Fruit fly (Drosophila melanogaster) whole organism, adult: ENCODE results near the gene Ude.

ENCODE experiments used
- CG1620 ChIP-seq: fragments of 200-800 bp; sonication (Bioruptor generic); optimal IDR thresholded peaks from 2 replicates; lab custom pipeline; 2016; ENCODE audit warnings: missing biosample characterization, missing genetic modification characterization
- CG33017 ChIP-seq: fragments of 200-800 bp; sonication (Bioruptor generic); optimal IDR thresholded peaks from 2 replicates; lab custom pipeline; 2018; ENCODE audit warnings: missing biosample characterization, mild to moderate bottlenecking, missing genetic modification characterization, moderate library complexity
- CG7045 ChIP-seq: fragments of 200-800 bp; sonication (Bioruptor generic); optimal IDR thresholded peaks from 2 replicates; lab custom pipeline; 2017; ENCODE audit warnings: missing biosample characterization, mild to moderate bottlenecking, missing genetic modification characterization
- CG7101 ChIP-seq: fragments of 200-800 bp; sonication (Bioruptor generic); optimal IDR thresholded peaks from 2 replicates; lab custom pipeline; 2018; ENCODE audit warnings: missing biosample characterization, mild to moderate bottlenecking, missing genetic modification characterization, moderate library complexity
- Clk ChIP-seq: fragments of 200-800 bp; sonication (Bioruptor generic); optimal IDR thresholded peaks from 2 replicates; lab custom pipeline; 2017; ENCODE audit warnings: missing biosample characterization, missing genetic modification characterization
- Crg-1 ChIP-seq: fragments of 200-800 bp; sonication (Bioruptor generic); optimal IDR thresholded peaks from 2 replicates; lab custom pipeline; 2016; ENCODE audit warnings: missing biosample characterization, missing genetic modification characterization
- Mnt ChIP-seq: fragments of 200-800 bp; sonication (Bioruptor generic); optimal IDR thresholded peaks from 2 replicates; lab custom pipeline; 2016; ENCODE audit warnings: missing biosample characterization, mild to moderate bottlenecking, missing genetic modification characterization
- bab1 ChIP-seq: fragments of 200-800 bp; sonication (Bioruptor generic); optimal IDR thresholded peaks from 3 replicates; lab custom pipeline; 2019; ENCODE audit warnings: missing biosample characterization, mild to moderate bottlenecking, missing genetic modification characterization, moderate library complexity
- cic ChIP-seq: fragments of 200-800 bp; sonication (Bioruptor generic); optimal IDR thresholded peaks from 2 replicates; lab custom pipeline; 2017; ENCODE audit warnings: missing biosample characterization, mild to moderate bottlenecking, missing genetic modification characterization, moderate library complexity
- cnc ChIP-seq, 2 experiments: fragments of >200 bp; optimal IDR thresholded peaks; 2 replicates each; lab custom pipeline; 2017
- kay ChIP-seq: fragments of 200-800 bp; sonication (Bioruptor generic); peaks from one replicate; lab custom pipeline; 2016; ENCODE audit warnings: missing biosample characterization, missing genetic modification characterization, borderline replicate concordance
- pad ChIP-seq: fragments of 200-800 bp; sonication (Bioruptor generic); optimal IDR thresholded peaks from 3 replicates; lab custom pipeline; 2017; ENCODE audit warnings: missing biosample characterization, missing genetic modification characterization, mild to moderate bottlenecking, moderate library complexity, missing genetic modification reagents
- tj ChIP-seq: fragments of 200-800 bp; sonication (Bioruptor generic); optimal IDR thresholded peaks from 3 replicates; lab custom pipeline; 2017; ENCODE audit warnings: missing biosample characterization, mild to moderate bottlenecking, missing genetic modification characterization, moderate library complexity
- toe ChIP-seq: fragments of 200-800 bp; sonication (Bioruptor generic); optimal IDR thresholded peaks from 2 replicates; lab custom pipeline; 2016; ENCODE audit warnings: missing biosample characterization, missing genetic modification characterization

DNA sequence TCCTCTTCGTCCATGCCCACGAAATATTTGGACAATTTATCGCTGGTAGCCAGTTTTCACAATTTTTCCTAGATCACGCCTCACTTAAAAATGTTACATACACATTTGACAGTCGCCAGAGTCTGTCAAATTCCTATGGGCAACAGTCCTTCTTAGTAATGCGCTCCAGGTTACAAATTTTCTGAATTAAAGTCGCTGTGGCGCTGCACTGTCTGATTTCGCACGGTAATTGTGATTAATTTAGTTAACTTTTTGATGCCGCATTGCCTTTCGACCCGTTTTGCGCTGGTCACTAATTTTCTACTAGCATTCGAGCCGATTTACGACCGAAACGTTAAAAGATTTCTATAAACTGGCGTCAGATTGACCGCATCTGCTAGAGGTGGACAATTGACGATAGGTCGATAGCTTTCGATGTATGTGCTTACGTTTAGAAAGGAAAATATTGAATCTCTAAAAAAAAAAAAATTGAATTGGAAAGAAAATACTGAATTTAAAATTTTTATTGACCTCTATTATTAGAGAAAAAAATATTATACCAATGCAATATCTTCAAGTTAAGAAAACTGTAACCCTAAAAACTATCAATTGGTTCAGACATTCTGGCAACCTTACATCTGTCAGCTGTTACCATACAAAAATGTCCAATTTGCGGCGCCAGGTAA lies 14.3 kb upstream of the Ude start, which contains the start of the genes lili and CG34150:
- TF ChIP-seq kay (GFP tag; lab: Kevin White, UChicago) (no peak), cnc (optimal IDR thresholded peaks at IDR 0.05; lab: Kevin White, UChicago) (no peak), cic (GFP tag; lab: Kevin White, UChicago) (no peak), toe (GFP tag; lab: Kevin White, UChicago) (peak; percentile 93), CG1620 (GFP tag; lab: Kevin White, UChicago) (peak; percentile 78), tj (GFP tag; lab: Kevin White, UChicago) (peak; percentile 46), pad (GFP tag; lab: Kevin White, UChicago) (peak; percentile 40), CG33017 (tag; lab: Kevin White, UChicago) (peak; percentile 60), CG7045 (GFP tag; lab: Kevin White, UChicago) (peak; percentile 58), Clk (GFP tag; lab: Kevin White, UChicago) (no peak), bab1 (GFP tag; lab: Kevin White, UChicago) (peak; percentile 86), Mnt (peak; percentile 67), Crg-1 (peak; percentile 60), CG7101 (tag; lab: Kevin White, UChicago) (peak; percentile 84)
